Fruit fly (Drosophila melanogaster) Kc167 (cell line): ENCODE data around the gene CG13252.
A peak's percentile ranks its signal among the peaks of the same experiment; 100 is the strongest.

Experiments used
- Myc ChIP-seq: fragments of >200 bp; optimal IDR thresholded peaks from 2 replicates; lab custom pipeline; 2017; ENCODE audit warnings: missing external identifiers
- Sin3A ChIP-seq: fragments of >200 bp; optimal IDR thresholded peaks from 2 replicates; lab custom pipeline; 2018; ENCODE audit warnings: missing external identifiers
- h ChIP-seq: fragments of >200 bp; optimal IDR thresholded peaks from 3 replicates; lab custom pipeline; 2018; ENCODE audit warnings: missing external identifiers
- insv ChIP-seq: fragments of >200 bp; optimal IDR thresholded peaks from 3 replicates; lab custom pipeline; 2018; ENCODE audit warnings: missing external identifiers
- psq ChIP-seq: fragments of >200 bp; optimal IDR thresholded peaks from 2 replicates; lab custom pipeline; 2017; ENCODE audit warnings: missing external identifiers
- ttk ChIP-seq: sonication (Bioruptor generic); optimal IDR thresholded peaks from 2 replicates; lab custom pipeline; 2017; ENCODE audit warnings: missing external identifiers

Gene CG13252

DNA sequence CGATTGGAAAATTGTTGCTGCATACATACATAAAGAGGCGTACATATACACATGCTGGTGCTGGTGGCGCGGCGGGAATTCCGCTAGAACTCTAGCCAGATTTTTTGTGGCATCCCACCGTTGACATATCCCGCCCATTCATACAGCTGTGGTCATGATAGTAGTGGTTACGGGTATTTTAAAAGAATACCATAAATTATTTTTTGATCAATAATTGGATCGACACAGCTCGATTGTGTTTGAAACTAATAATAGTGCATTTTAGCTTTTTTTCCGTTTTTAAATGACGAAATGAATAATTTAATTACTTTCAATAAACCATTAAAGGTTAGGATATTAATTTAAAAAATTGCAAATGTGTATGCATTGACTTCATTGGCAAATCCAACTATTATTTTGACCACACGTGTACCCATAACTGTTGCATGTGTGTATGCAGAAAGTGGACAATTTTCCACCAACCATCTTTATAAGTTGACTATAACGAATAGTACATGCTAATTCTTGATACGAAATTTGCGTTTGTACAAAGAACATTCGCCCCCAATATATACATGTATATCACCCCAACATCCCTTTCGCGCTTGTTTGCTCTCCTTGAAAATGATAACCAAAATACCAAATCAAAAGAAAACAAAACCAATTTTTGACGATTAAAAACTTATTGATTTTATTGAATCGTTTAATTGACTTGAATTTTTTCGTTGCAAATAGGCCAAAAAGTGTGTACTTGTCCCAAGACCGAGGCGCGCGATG, 41.7 kb downstream of the CG13252 start:
- TF ChIP-seq Sin3A, result no peak

- TF ChIP-seq insv (lab: Kevin White, UChicago) (no peak), Sin3A (no peak), psq (lab: Kevin White, UChicago) (no peak), Myc (lab: Kevin White, UChicago) (no peak), h (lab: Kevin White, UChicago) (no peak), ttk (lab: Kevin White, UChicago) (no peak)
These were observed 42.2 kb downstream of the CG13252 start for dm6 chr3L:20772647-20773015.

DNA sequence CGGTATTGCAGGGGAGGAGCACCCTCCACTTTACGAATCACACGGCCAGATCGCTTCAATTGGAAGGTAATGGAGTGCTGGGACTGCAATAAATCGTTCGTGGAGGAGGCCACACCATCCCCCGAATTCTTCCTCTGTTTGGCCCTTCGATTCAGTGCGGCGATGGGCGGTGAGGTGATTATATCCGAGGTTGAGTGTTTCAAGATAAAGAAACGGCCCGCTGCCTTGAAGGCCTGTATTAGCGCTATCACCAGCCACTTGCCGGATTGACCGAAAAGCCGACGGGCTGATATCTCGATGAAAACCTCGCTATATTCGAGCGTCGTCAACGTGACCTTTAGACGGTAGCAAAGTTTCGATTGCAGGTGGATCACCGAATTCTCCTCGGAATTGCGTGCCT, 47.1 kb downstream of the CG13252 start:
- TF ChIP-seq insv (lab: Kevin White, UChicago) (no peak), ttk (lab: Kevin White, UChicago) (no peak), Myc (lab: Kevin White, UChicago) (no peak), psq (lab: Kevin White, UChicago) (no peak), h (lab: Kevin White, UChicago) (no peak)

dm6 chr3L:20778224-20779063, 48.1 kb downstream of the CG13252 start, which contains the start of the genes Pex16 and Pex14:
Gene Pex16 (minus strand): TSS chr3L:20778264.
Gene Pex14 (plus strand): TSS chr3L:20778799.
- no peak for TF ChIP-seq h (lab: Kevin White, UChicago)
- no peak for TF ChIP-seq psq (lab: Kevin White, UChicago)

dm6 chr3L:20784394-20784793, 54.0 kb downstream of the CG13252 start:
- no peak for TF ChIP-seq ttk (lab: Kevin White, UChicago)
- TF ChIP-seq insv (lab: Kevin White, UChicago), result no peak
- TF ChIP-seq Myc (lab: Kevin White, UChicago), result no peak
- no peak for TF ChIP-seq Sin3A

- TF ChIP-seq h (lab: Kevin White, UChicago), result no peak
- TF ChIP-seq ttk (lab: Kevin White, UChicago), result no peak
- TF ChIP-seq insv (lab: Kevin White, UChicago), result no peak
- no peak for TF ChIP-seq Myc (lab: Kevin White, UChicago)
- TF ChIP-seq Sin3A, result no peak
- no peak for TF ChIP-seq psq (lab: Kevin White, UChicago)
These were observed 54.7 kb downstream of the CG13252 start for dm6 chr3L:20784812-20785671.

- no peak for TF ChIP-seq ttk (lab: Kevin White, UChicago)
- no peak for TF ChIP-seq insv (lab: Kevin White, UChicago)
- no peak for TF ChIP-seq Myc (lab: Kevin White, UChicago)
- TF ChIP-seq Sin3A, result no peak
- no peak for TF ChIP-seq h (lab: Kevin White, UChicago)
- no peak for TF ChIP-seq psq (lab: Kevin White, UChicago)
These were observed 55.5 kb downstream of the CG13252 start, which contains the start of gene Pcif1 for dm6 chr3L:20785742-20786427. Gene Pcif1 (minus strand): TSS chr3L:20786197.

dm6 chr3L:20787835-20788380, 57.5 kb downstream of the CG13252 start, which contains the start of gene CG11396:
Gene CG11396 (minus strand): TSS chr3L:20788137.
- TF ChIP-seq psq (lab: Kevin White, UChicago), result no peak
- TF ChIP-seq Myc (lab: Kevin White, UChicago), result no peak
- TF ChIP-seq Sin3A, result no peak
- TF ChIP-seq h (lab: Kevin White, UChicago), result no peak
- no peak for TF ChIP-seq ttk (lab: Kevin White, UChicago)
- TF ChIP-seq insv (lab: Kevin White, UChicago), result peak; percentile 43

- TF ChIP-seq h (lab: Kevin White, UChicago) (no peak), psq (lab: Kevin White, UChicago) (no peak), ttk (lab: Kevin White, UChicago) (no peak), Myc (lab: Kevin White, UChicago) (no peak), insv (lab: Kevin White, UChicago) (no peak), Sin3A (no peak)
These were observed 58.9 kb downstream of the CG13252 start for dm6 chr3L:20789299-20789698.

DNA sequence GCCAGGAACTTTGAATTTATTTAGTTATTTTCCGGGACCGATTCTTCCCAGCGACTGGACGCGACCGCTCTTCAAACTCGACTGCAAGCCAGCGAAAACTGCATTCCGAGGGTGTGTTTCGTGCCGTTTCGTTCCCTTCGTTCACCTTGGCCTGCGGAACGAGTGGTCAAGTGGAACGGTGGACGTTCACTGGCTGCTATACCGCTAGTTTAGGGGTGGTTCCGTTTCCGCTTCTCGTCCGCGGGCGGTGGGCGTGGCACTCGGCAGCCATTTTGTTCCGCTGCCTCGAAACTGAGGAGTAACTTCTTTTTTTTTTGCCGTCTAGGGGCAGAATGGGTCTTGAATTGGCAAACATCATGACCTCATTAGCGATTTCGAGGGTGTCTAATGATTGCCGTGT, 62.3 kb downstream of the CG13252 start, which contains the start of gene Six4:
TSS of gene Six4 (minus strand) at position 85 of the 400 bp plus-strand sequence.
- TF ChIP-seq h (lab: Kevin White, UChicago) (no peak), Myc (lab: Kevin White, UChicago) (no peak), psq (lab: Kevin White, UChicago) (no peak), insv (lab: Kevin White, UChicago) (no peak), Sin3A (no peak), ttk (lab: Kevin White, UChicago) (no peak)
